Fruit fly (Drosophila melanogaster) whole organism, embryonic: ENCODE results near the gene CG11456.
A peak's percentile ranks its signal among the peaks of the same experiment; 100 is the strongest.

Experiments used
- ATbp ChIP-seq: fragments of 200-800 bp; sonication (Bioruptor generic); optimal IDR thresholded peaks from 2 replicates; lab custom pipeline; 2017; ENCODE audit warnings: missing biosample characterization, mild to moderate bottlenecking, missing genetic modification characterization, missing genetic modification reagents
- Asciz ChIP-seq: fragments of 200-800 bp; sonication (Bioruptor generic); optimal IDR thresholded peaks from 2 replicates; lab custom pipeline; 2017; ENCODE audit warnings: missing biosample characterization, mild to moderate bottlenecking, missing genetic modification characterization, missing genetic modification reagents
- Atf6 ChIP-seq: fragments of 200-800 bp; sonication (Bioruptor generic); IDR thresholded peaks from 2 replicates; pipeline ENCODE4 v1.3.6; 2022; ENCODE audit warnings: missing biosample characterization, missing genetic modification characterization
- B-H1 ChIP-seq: fragments of 200-800 bp; sonication (Bioruptor generic); IDR thresholded peaks from 3 replicates; pipeline ENCODE4 v1.3.6; 2022; ENCODE audit warnings: missing biosample characterization, missing genetic modification characterization
- BEAF-32 ChIP-seq: fragments of 200-800 bp; sonication (Bioruptor generic); optimal IDR thresholded peaks from 3 replicates; lab custom pipeline; 2017; ENCODE audit warnings: missing biosample characterization, missing genetic modification characterization, mild to moderate bottlenecking, moderate library complexity, missing genetic modification reagents
- Blimp-1 ChIP-seq: fragments of 200-800 bp; sonication (Bioruptor generic); optimal IDR thresholded peaks from 3 replicates; lab custom pipeline; 2018; ENCODE audit warnings: missing biosample characterization, missing genetic modification characterization, mild to moderate bottlenecking, moderate library complexity, missing genetic modification reagents
- C15 ChIP-seq: fragments of 200-800 bp; sonication (Bioruptor generic); IDR thresholded peaks from 3 replicates; pipeline ENCODE4 v1.3.6; 2022; ENCODE audit warnings: missing biosample characterization, missing genetic modification characterization
- CG10321 ChIP-seq: fragments of 200-800 bp; sonication (Bioruptor generic); IDR thresholded peaks from 2 replicates; pipeline ENCODE4 v1.3.6; 2022; ENCODE audit warnings: missing biosample characterization, missing genetic modification characterization
- CG11093 ChIP-seq: fragments of 200-800 bp; sonication (Bioruptor generic); IDR thresholded peaks from 3 replicates; pipeline ENCODE4 v1.3.6; 2022; ENCODE audit warnings: missing biosample characterization, missing genetic modification characterization
- CG12391 ChIP-seq: fragments of 200-800 bp; sonication (Bioruptor generic); optimal IDR thresholded peaks from 3 replicates; lab custom pipeline; 2018; ENCODE audit warnings: missing biosample characterization, mild to moderate bottlenecking, missing genetic modification characterization, moderate library complexity
- CG15696 ChIP-seq: fragments of 200-800 bp; sonication (Bioruptor generic); optimal IDR thresholded peaks from 2 replicates; lab custom pipeline; 2019; ENCODE audit warnings: missing biosample characterization, mild to moderate bottlenecking, missing genetic modification characterization, moderate library complexity
- CG17328 ChIP-seq: fragments of 200-800 bp; sonication (Bioruptor generic); IDR thresholded peaks from 2 replicates; pipeline ENCODE4 v1.3.6; 2022; ENCODE audit warnings: missing biosample characterization, missing genetic modification characterization
- CG30403 ChIP-seq: fragments of 200-800 bp; sonication (Bioruptor generic); optimal IDR thresholded peaks from 3 replicates; lab custom pipeline; 2016; ENCODE audit warnings: missing biosample characterization, missing genetic modification characterization
- CG3163 ChIP-seq: fragments of 200-800 bp; sonication (Bioruptor generic); optimal IDR thresholded peaks from 3 replicates; lab custom pipeline; 2016; ENCODE audit warnings: missing biosample characterization, missing genetic modification characterization
- CG32772 ChIP-seq: fragments of 200-800 bp; sonication (Bioruptor generic); IDR thresholded peaks from 2 replicates; pipeline ENCODE4 v1.3.6; 2022; ENCODE audit warnings: missing biosample characterization, missing genetic modification characterization
- CG33213 ChIP-seq: fragments of 200-800 bp; sonication (Bioruptor generic); optimal IDR thresholded peaks from 3 replicates; lab custom pipeline; 2016; ENCODE audit warnings: missing biosample characterization, missing genetic modification characterization
- CG34422 ChIP-seq: fragments of 200-800 bp; sonication (Bioruptor generic); IDR thresholded peaks from 3 replicates; pipeline ENCODE4 v1.3.6; 2022; ENCODE audit warnings: missing biosample characterization, missing genetic modification characterization
- CG4328 ChIP-seq: fragments of 200-800 bp; sonication (Bioruptor generic); optimal IDR thresholded peaks from 3 replicates; lab custom pipeline; 2017; ENCODE audit warnings: missing biosample characterization, missing genetic modification reagents, missing genetic modification characterization
- CG4820 ChIP-seq: fragments of 200-800 bp; sonication (Bioruptor generic); optimal IDR thresholded peaks from 3 replicates; lab custom pipeline; 2016; ENCODE audit warnings: missing biosample characterization, missing genetic modification characterization
- CG6689 ChIP-seq: fragments of 200-800 bp; sonication (Bioruptor generic); IDR thresholded peaks from 2 replicates; pipeline ENCODE4 v1.3.6; 2022; ENCODE audit warnings: missing biosample characterization, missing genetic modification characterization
- CrebB ChIP-seq: fragments of 200-800 bp; sonication (Bioruptor generic); optimal IDR thresholded peaks from 3 replicates; lab custom pipeline; 2018; ENCODE audit warnings: missing biosample characterization, mild to moderate bottlenecking, missing genetic modification characterization
- Gug ChIP-seq: fragments of 200-800 bp; sonication (Bioruptor generic); IDR thresholded peaks from 4 replicates; pipeline ENCODE4 v1.3.6; 2022; ENCODE audit warnings: missing biosample characterization, missing genetic modification characterization
- HLHmδ ChIP-seq: fragments of 200-800 bp; sonication (Bioruptor generic); optimal IDR thresholded peaks from 2 replicates; lab custom pipeline; 2018; ENCODE audit warnings: missing biosample characterization, mild to moderate bottlenecking, missing genetic modification characterization, moderate library complexity
- Hr39 ChIP-seq: fragments of >200 bp; optimal IDR thresholded peaks from 2 replicates; lab custom pipeline; 2017
- MTF-1 ChIP-seq: fragments of 200-800 bp; sonication (Bioruptor generic); optimal IDR thresholded peaks from 2 replicates; lab custom pipeline; 2018; ENCODE audit warnings: missing biosample characterization, mild to moderate bottlenecking, missing genetic modification characterization, borderline replicate concordance
- Meics ChIP-seq: fragments of 200-800 bp; sonication (Bioruptor generic); optimal IDR thresholded peaks from 2 replicates; lab custom pipeline; 2017; ENCODE audit warnings: missing biosample characterization, mild to moderate bottlenecking, missing genetic modification characterization
- Optix ChIP-seq: fragments of 200-800 bp; sonication (Bioruptor generic); IDR thresholded peaks from 3 replicates; pipeline ENCODE4 v1.3.6; 2022; ENCODE audit warnings: missing biosample characterization, missing genetic modification characterization
- Pdp1 ChIP-seq, 2 experiments: fragments of 200-800 bp; sonication (Bioruptor generic); optimal IDR thresholded peaks; 3 replicates each; lab custom pipeline; 2016; ENCODE audit warnings: missing biosample characterization in 2 of 2, missing genetic modification characterization in 2 of 2, mild to moderate bottlenecking in 1 of 2, moderate library complexity in 1 of 2
- Ptx1 ChIP-seq: fragments of 200-800 bp; sonication (Bioruptor generic); IDR thresholded peaks from 2 replicates; pipeline ENCODE4 v1.3.6; 2022; ENCODE audit warnings: missing biosample characterization, missing genetic modification characterization
- Six4 ChIP-seq: fragments of 200-800 bp; sonication (Bioruptor generic); optimal IDR thresholded peaks from 2 replicates; lab custom pipeline; 2016; ENCODE audit warnings: missing biosample characterization, missing genetic modification characterization
- Sox100B ChIP-seq: fragments of 200-800 bp; sonication (Bioruptor generic); optimal IDR thresholded peaks from 3 replicates; lab custom pipeline; 2018; ENCODE audit warnings: missing biosample characterization, mild to moderate bottlenecking, missing genetic modification characterization
- Sox102F ChIP-seq: fragments of 200-800 bp; sonication (Bioruptor generic); optimal IDR thresholded peaks from 2 replicates; lab custom pipeline; 2018; ENCODE audit warnings: missing biosample characterization, mild to moderate bottlenecking, missing genetic modification characterization, moderate library complexity
- YL-1 ChIP-seq: fragments of 200-800 bp; sonication (Bioruptor generic); optimal IDR thresholded peaks from 3 replicates; lab custom pipeline; 2017; ENCODE audit warnings: missing biosample characterization, mild to moderate bottlenecking, missing genetic modification characterization
- cato ChIP-seq: fragments of 200-800 bp; sonication (Bioruptor generic); optimal IDR thresholded peaks from 2 replicates; lab custom pipeline; 2016; ENCODE audit warnings: missing biosample characterization, missing genetic modification characterization, borderline replicate concordance
- dmrt11E ChIP-seq: fragments of 200-800 bp; sonication (Bioruptor generic); optimal IDR thresholded peaks from 3 replicates; lab custom pipeline; 2018; ENCODE audit warnings: missing biosample characterization, mild to moderate bottlenecking, missing genetic modification characterization, moderate library complexity
- ems ChIP-seq: fragments of 200-800 bp; sonication (Bioruptor generic); optimal IDR thresholded peaks from 3 replicates; lab custom pipeline; 2016; ENCODE audit warnings: missing biosample characterization, missing genetic modification characterization
- ind ChIP-seq: fragments of 200-800 bp; sonication (Bioruptor generic); optimal IDR thresholded peaks from 3 replicates; lab custom pipeline; 2016; ENCODE audit warnings: missing biosample characterization, missing genetic modification characterization
- ken ChIP-seq: fragments of 200-800 bp; sonication (Bioruptor generic); IDR thresholded peaks from 3 replicates; pipeline ENCODE4 v1.3.6; 2022; ENCODE audit warnings: missing biosample characterization, missing genetic modification characterization
- org-1 ChIP-seq: fragments of 200-800 bp; sonication (Bioruptor generic); optimal IDR thresholded peaks from 2 replicates; lab custom pipeline; 2017; ENCODE audit warnings: missing biosample characterization, missing genetic modification characterization
- pho ChIP-seq: fragments of 200-800 bp; sonication (Bioruptor generic); optimal IDR thresholded peaks from 2 replicates; lab custom pipeline; 2016; ENCODE audit warnings: missing biosample characterization, missing genetic modification characterization
- pzg ChIP-seq: fragments of 200-800 bp; sonication (Bioruptor generic); optimal IDR thresholded peaks from 3 replicates; lab custom pipeline; 2018; ENCODE audit warnings: missing biosample characterization, mild to moderate bottlenecking, missing genetic modification characterization, moderate library complexity
- repo ChIP-seq: fragments of 200-800 bp; sonication (Bioruptor generic); optimal IDR thresholded peaks from 2 replicates; lab custom pipeline; 2016; ENCODE audit warnings: missing biosample characterization, missing genetic modification characterization
- sd ChIP-seq: fragments of 200-800 bp; sonication (Bioruptor generic); optimal IDR thresholded peaks from 3 replicates; lab custom pipeline; 2018; ENCODE audit warnings: missing biosample characterization, mild to moderate bottlenecking, missing genetic modification characterization, moderate library complexity
- so ChIP-seq: fragments of 200-800 bp; sonication (Bioruptor generic); IDR thresholded peaks from 3 replicates; pipeline ENCODE4 v1.3.6; 2022; ENCODE audit warnings: missing biosample characterization, missing genetic modification characterization
- tin ChIP-seq: fragments of 200-800 bp; sonication (Bioruptor generic); optimal IDR thresholded peaks from 3 replicates; lab custom pipeline; 2016; ENCODE audit warnings: missing biosample characterization, missing genetic modification characterization
- trh ChIP-seq: fragments of 200-800 bp; sonication (Bioruptor generic); optimal IDR thresholded peaks from 2 replicates; lab custom pipeline; 2016; ENCODE audit warnings: missing biosample characterization, missing genetic modification characterization
- wek ChIP-seq: fragments of 200-800 bp; sonication (Bioruptor generic); optimal IDR thresholded peaks from 3 replicates; lab custom pipeline; 2018; ENCODE audit warnings: missing biosample characterization, mild to moderate bottlenecking, missing genetic modification characterization, moderate library complexity
- z ChIP-seq: fragments of 200-800 bp; sonication (Bioruptor generic); IDR thresholded peaks from 3 replicates; pipeline ENCODE4 v1.3.6; 2022; ENCODE audit warnings: missing biosample characterization, missing genetic modification characterization
- zfh1 ChIP-seq: fragments of 200-800 bp; sonication (Bioruptor generic); IDR thresholded peaks from 3 replicates; pipeline ENCODE4 v1.3.6; 2022; ENCODE audit warnings: missing biosample characterization, missing genetic modification characterization

Gene CG11456

DNA sequence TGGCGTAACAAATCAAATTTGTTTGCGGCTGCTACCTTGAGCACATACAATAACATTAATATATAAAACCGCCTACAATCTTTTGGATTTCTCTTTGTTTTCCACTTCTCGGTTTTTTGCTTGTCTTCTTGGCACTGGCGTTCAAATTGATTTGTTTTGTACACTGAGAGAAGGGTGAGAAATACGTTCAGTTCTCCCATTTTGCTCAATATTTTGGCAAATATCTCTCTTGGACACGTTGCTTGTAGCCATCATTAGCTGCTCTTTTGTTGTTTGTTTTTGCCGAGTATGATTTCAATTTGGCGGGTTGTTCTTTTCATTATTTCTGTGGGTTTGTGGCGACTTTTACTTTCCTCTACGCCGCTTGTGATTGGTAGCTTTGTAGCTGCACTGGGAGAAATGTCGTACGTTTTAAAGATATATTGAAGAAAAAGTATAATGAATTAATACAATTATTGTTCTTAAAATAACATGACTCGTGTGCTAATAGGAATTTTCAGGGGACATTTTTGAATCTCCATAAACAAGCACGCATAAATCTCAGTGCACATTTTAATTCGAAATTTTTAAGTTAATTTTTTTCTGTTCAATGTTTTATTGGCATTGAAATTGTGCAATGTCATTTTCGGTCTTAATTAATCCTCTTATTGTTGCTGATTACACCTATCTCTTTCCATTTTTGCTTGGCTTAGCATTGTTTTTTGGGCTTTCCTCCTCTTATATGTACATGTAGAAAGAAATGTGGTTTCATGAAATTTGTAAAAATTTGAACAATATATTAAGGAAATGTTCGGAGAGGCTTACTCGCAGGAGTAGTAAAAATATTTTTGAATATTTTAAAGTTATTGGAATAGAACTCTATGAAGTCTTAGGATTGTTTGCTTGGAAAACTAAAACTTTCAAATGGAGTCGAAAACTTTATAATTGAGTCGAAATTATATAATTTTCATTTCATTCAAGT, 14.6 kb upstream of the CG11456 start (continued):
- TF ChIP-seq MTF-1 = no peak
- TF ChIP-seq cato (GFP tag; lab: Kevin White, UChicago) = no peak
- no peak for TF ChIP-seq ems (GFP tag; lab: Kevin White, UChicago)
- no peak for TF ChIP-seq HLHmδ (GFP tag; lab: Kevin White, UChicago)
- TF ChIP-seq Gug = peak; percentile 36; the same call in 1 of the 4 replicates
- peak; percentile 35 for TF ChIP-seq ind (GFP tag; lab: Kevin White, UChicago)
- TF ChIP-seq CG34422 = no peak
- TF ChIP-seq ATbp (GFP tag; lab: Kevin White, UChicago) = no peak
- TF ChIP-seq pzg (GFP tag; lab: Kevin White, UChicago) = no peak
- no peak for TF ChIP-seq CrebB
- 0 out of 2 replicates have a peak, but pooled peaks have one; percentile 15 for TF ChIP-seq CG6689 (GFP tag; lab: Robert Waterston, UW)
- peak; percentile 13 for TF ChIP-seq Asciz (GFP tag; lab: Kevin White, UChicago)
- TF ChIP-seq tin (GFP tag; lab: Kevin White, UChicago) = no peak
- TF ChIP-seq Atf6 (GFP tag; lab: Robert Waterston, UW) = peak; percentile 55; the same call in 1 of the 2 replicates
- TF ChIP-seq CG17328 = no peak
- TF ChIP-seq CG30403 (GFP tag; lab: Kevin White, UChicago) = peak; percentile 61
- TF ChIP-seq dmrt11E (tag; lab: Kevin White, UChicago) = no peak
- peak; percentile 26 for TF ChIP-seq Sox102F (GFP tag; lab: Kevin White, UChicago)
- TF ChIP-seq Ptx1 (GFP tag; lab: Robert Waterston, UW) = peak; percentile 65; the same call in 1 of the 2 replicates
- peak; percentile 30; the same call in 1 of the 3 replicates for TF ChIP-seq B-H1
- TF ChIP-seq Hr39 (lab: Kevin White, UChicago) = no peak
- TF ChIP-seq C15 (GFP tag; lab: Robert Waterston, UW) = 0 out of 3 replicates have a peak, but pooled peaks have one; percentile 43
- no peak for TF ChIP-seq so (GFP tag; lab: Robert Waterston, UW)
- peak; percentile 10 for TF ChIP-seq Blimp-1 (GFP tag; lab: Kevin White, UChicago)
- no peak for TF ChIP-seq CG33213 (GFP tag; lab: Kevin White, UChicago)
- TF ChIP-seq CG4820 (GFP tag; lab: Kevin White, UChicago) = no peak
- TF ChIP-seq CG3163 (GFP tag; lab: Kevin White, UChicago) = no peak
- TF ChIP-seq wek (GFP tag; lab: Kevin White, UChicago) = no peak
- TF ChIP-seq CG32772 (GFP tag; lab: Robert Waterston, UW) = no peak
- TF ChIP-seq Optix = no peak
- TF ChIP-seq Six4 (GFP tag; lab: Kevin White, UChicago) = no peak
- TF ChIP-seq sd = no peak
- no peak for TF ChIP-seq repo (GFP tag; lab: Kevin White, UChicago)
- TF ChIP-seq Sox100B = no peak
- no peak for TF ChIP-seq CG12391 (tag; lab: Kevin White, UChicago)
- peak; percentile 40 for TF ChIP-seq Meics
- TF ChIP-seq CG10321 (GFP tag; lab: Robert Waterston, UW) = no peak
- TF ChIP-seq CG4328 (GFP tag; lab: Kevin White, UChicago) = no peak
- TF ChIP-seq z (GFP tag; lab: Robert Waterston, UW) = no peak
- no peak for TF ChIP-seq CG15696
- TF ChIP-seq BEAF-32 (GFP tag; lab: Kevin White, UChicago) = no peak
- no peak for TF ChIP-seq org-1 (GFP tag; lab: Kevin White, UChicago)
- TF ChIP-seq trh = no peak
- peak in 1 of 2 experiments; percentile 10 for TF ChIP-seq Pdp1 (GFP tag; optimal IDR thresholded peaks at IDR 0.05; lab: Kevin White, UChicago)
- no peak for TF ChIP-seq ken (GFP tag; lab: Robert Waterston, UW)
- TF ChIP-seq CG11093 (GFP tag; lab: Robert Waterston, UW) = no peak
- no peak for TF ChIP-seq pho
- TF ChIP-seq zfh1 = no peak
- TF ChIP-seq YL-1 (GFP tag; lab: Kevin White, UChicago) = no peak
